Worm (Caenorhabditis elegans): Measurements from ENCODE around the gene T05B9.2.

Gene T05B9.2

DNA sequence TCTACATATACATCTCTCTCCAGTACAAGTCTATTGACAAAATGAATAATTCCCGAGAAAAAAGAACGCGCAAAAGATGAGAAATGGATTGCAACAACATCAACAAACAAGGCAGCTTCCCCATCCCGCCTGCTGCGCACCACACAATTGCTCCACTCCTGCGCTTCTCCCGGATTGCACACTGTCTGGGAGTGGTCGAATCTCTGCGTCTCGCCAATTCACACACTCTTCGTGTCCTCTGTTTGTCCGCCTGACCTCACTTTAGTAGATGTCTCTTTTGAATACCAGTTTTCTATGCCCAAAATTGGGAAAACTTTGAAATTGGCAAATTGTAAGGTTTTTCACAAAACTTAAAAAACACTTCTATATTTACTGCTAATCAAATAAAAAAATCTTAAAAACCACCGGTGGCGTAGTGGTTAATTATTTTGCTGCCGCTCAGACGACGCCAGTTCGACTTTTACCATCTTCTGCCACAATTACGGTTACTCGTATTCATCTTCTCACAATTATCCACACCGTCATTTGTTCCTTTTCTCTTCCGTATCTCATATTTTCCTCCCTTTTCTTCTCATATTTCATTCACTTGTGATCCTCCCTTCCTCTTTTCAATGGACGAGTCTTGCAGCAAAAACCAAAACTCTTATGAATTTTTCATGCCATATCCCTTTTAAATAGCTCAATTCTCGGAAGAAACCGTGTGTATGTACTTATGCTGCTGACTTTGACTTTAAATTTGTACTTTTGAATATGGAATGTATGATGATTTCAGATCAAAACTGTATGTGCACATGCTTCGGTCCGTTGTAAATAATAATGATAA, 50.2 kb downstream of the T05B9.2 start, which contains the start of gene rsf-1:
Gene rsf-1 (plus strand): TSS at position 773 of the 823 bp plus-strand sequence.
- TF ChIP-seq nhr-76 (tag; optimal IDR thresholded peaks at IDR 0.05): no peak
- TF ChIP-seq R02D3.7 (tag; optimal IDR thresholded peaks at IDR 0.05): no peak
- TF ChIP-seq hmg-11 (tag; optimal IDR thresholded peaks at IDR 0.05): peak; percentile 29
- no peak for TF ChIP-seq ceh-82 (tag; optimal IDR thresholded peaks at IDR 0.05)
- TF ChIP-seq nfya-1 (tag; optimal IDR thresholded peaks at IDR 0.05; ENCODE audit: insufficient read depth): peak; percentile 55
- no peak for TF ChIP-seq fkh-10 (GFP tag; optimal IDR thresholded peaks at IDR 0.05)
- no peak for TF ChIP-seq ZK546.5 (tag; optimal IDR thresholded peaks at IDR 0.05)
- TF ChIP-seq mdl-1 (tag; optimal IDR thresholded peaks at IDR 0.05): no peak
- no peak for TF ChIP-seq nhr-237 (tag; optimal IDR thresholded peaks at IDR 0.05)
- TF ChIP-seq fkh-2 (tag; optimal IDR thresholded peaks at IDR 0.05): no peak
- TF ChIP-seq zag-1 (tag; optimal IDR thresholded peaks at IDR 0.05): no peak
- no peak for TF ChIP-seq lsy-12 (tag; optimal IDR thresholded peaks at IDR 0.05)
- TF ChIP-seq nhr-12 (tag; optimal IDR thresholded peaks at IDR 0.05): no peak
- TF ChIP-seq daf-12 (tag; optimal IDR thresholded peaks at IDR 0.05): no peak
- no peak for TF ChIP-seq ztf-11 (tag; optimal IDR thresholded peaks at IDR 0.05)
- no peak for TF ChIP-seq nhr-77 (tag; optimal IDR thresholded peaks at IDR 0.05)
- no peak for TF ChIP-seq tbx-2 (tag; optimal IDR thresholded peaks at IDR 0.05)
- TF ChIP-seq unc-62 (GFP tag; optimal IDR thresholded peaks at IDR 0.05): no peak
- no peak for TF ChIP-seq nhr-28 (tag; optimal IDR thresholded peaks at IDR 0.05)
- no peak for TF ChIP-seq egl-27 (tag; optimal IDR thresholded peaks at IDR 0.05)
- TF ChIP-seq mml-1 (tag; optimal IDR thresholded peaks at IDR 0.05): no peak
- TF ChIP-seq egl-5 (tag; optimal IDR thresholded peaks at IDR 0.05): no peak
- TF ChIP-seq sea-2 (GFP tag; optimal IDR thresholded peaks at IDR 0.05): no peak
- no peak for TF ChIP-seq ceh-28 (tag; optimal IDR thresholded peaks at IDR 0.05)
- TF ChIP-seq nhr-25 (tag; optimal IDR thresholded peaks at IDR 0.05): no peak
- no peak for TF ChIP-seq skn-1 (tag; optimal IDR thresholded peaks at IDR 0.05)
- peak; percentile 15 for TF ChIP-seq nhr-43 (tag; optimal IDR thresholded peaks at IDR 0.05; ENCODE audit: poor library complexity, severe bottlenecking)
- no peak for TF ChIP-seq pqm-1 (tag; optimal IDR thresholded peaks at IDR 0.05)
- TF ChIP-seq nhr-67 (tag; optimal IDR thresholded peaks at IDR 0.05): no peak
- TF ChIP-seq ama-1 (optimal IDR thresholded peaks at IDR 0.05): no peak
- TF ChIP-seq ceh-9 (tag; optimal IDR thresholded peaks at IDR 0.05): no peak
- peak; percentile 44 for TF ChIP-seq lin-39 (tag; optimal IDR thresholded peaks at IDR 0.05)
- no peak for TF ChIP-seq eor-1 (tag; optimal IDR thresholded peaks at IDR 0.05)
- no peak for TF ChIP-seq nhr-11 (tag; optimal IDR thresholded peaks at IDR 0.05)
- TF ChIP-seq elt-2 (tag; optimal IDR thresholded peaks at IDR 0.05): peak; percentile 15
- no peak for TF ChIP-seq jun-1 (tag; optimal IDR thresholded peaks at IDR 0.05)
- TF ChIP-seq elt-1 (tag; optimal IDR thresholded peaks at IDR 0.05): no peak
- TF ChIP-seq snpc-4 (tag; optimal IDR thresholded peaks at IDR 0.05): peak; percentile 34
- TF ChIP-seq ceh-16 (tag; optimal IDR thresholded peaks at IDR 0.05): no peak
- TF ChIP-seq aly-2 (tag; optimal IDR thresholded peaks at IDR 0.05): no peak
- TF ChIP-seq nhr-23 (tag; optimal IDR thresholded peaks at IDR 0.05): no peak
- TF ChIP-seq fos-1 (tag; optimal IDR thresholded peaks at IDR 0.05): no peak
- no peak for TF ChIP-seq elt-3 (tag; optimal IDR thresholded peaks at IDR 0.05)
- no peak for TF ChIP-seq unc-39 (tag; optimal IDR thresholded peaks at IDR 0.05)
- TF ChIP-seq pha-4 (tag; optimal IDR thresholded peaks at IDR 0.05): peak; percentile 76
- no peak for TF ChIP-seq lin-15B (tag; optimal IDR thresholded peaks at IDR 0.05)
- no peak for TF ChIP-seq ztf-4 (tag; optimal IDR thresholded peaks at IDR 0.05)
